Worm (Caenorhabditis elegans) whole organism, L2 larva: ENCODE measurements around the gene T28C6.10.

Source experiments
- F13H6.1 ChIP-seq: sonication (generic microtip); optimal IDR thresholded peaks from 2 replicates; lab custom pipeline; 2016; ENCODE audit warnings: missing genetic modification characterization, missing compliant biosample characterization
- R02D3.7 ChIP-seq: fragments of 150-350 bp; optimal IDR thresholded peaks from 2 replicates; lab custom pipeline; 2014; ENCODE audit warnings: missing biosample characterization, missing genetic modification characterization
- Y55F3AM.14 ChIP-seq: fragments of 200-800 bp; sonication (Bioruptor generic); optimal IDR thresholded peaks from 2 replicates; lab custom pipeline; 2018; ENCODE audit warnings: mild to moderate bottlenecking, missing genetic modification characterization, missing compliant biosample characterization
- ZK546.5 ChIP-seq: sonication (generic microtip); optimal IDR thresholded peaks from 2 replicates; lab custom pipeline; 2017; ENCODE audit warnings: missing biosample characterization, missing genetic modification characterization
- alr-1 ChIP-seq: fragments of 150-350 bp; optimal IDR thresholded peaks from 2 replicates; lab custom pipeline; 2014; ENCODE audit warnings: missing biosample characterization, missing genetic modification characterization
- aly-2 ChIP-seq: fragments of 150-350 bp; optimal IDR thresholded peaks from 2 replicates; lab custom pipeline; 2014; ENCODE audit warnings: missing biosample characterization, missing genetic modification characterization
- ceh-16 ChIP-seq: fragments of 150-350 bp; optimal IDR thresholded peaks from 2 replicates; lab custom pipeline; 2014; ENCODE audit warnings: missing biosample characterization, missing genetic modification characterization
- ceh-82 ChIP-seq: fragments of 150-350 bp; optimal IDR thresholded peaks from 2 replicates; lab custom pipeline; 2014; ENCODE audit warnings: missing biosample characterization, missing genetic modification characterization
- crh-2 ChIP-seq: sonication (generic microtip); optimal IDR thresholded peaks from 2 replicates; lab custom pipeline; 2017; ENCODE audit warnings: missing biosample characterization, missing genetic modification characterization
- dmd-4 ChIP-seq: sonication (generic microtip); optimal IDR thresholded peaks from 2 replicates; lab custom pipeline; 2017; ENCODE audit warnings: missing biosample characterization, missing genetic modification characterization
- elt-1 ChIP-seq: fragments of 150-350 bp; optimal IDR thresholded peaks from 2 replicates; lab custom pipeline; 2014; ENCODE audit warnings: missing biosample characterization, missing genetic modification characterization
- fos-1 ChIP-seq: fragments of 150-350 bp; optimal IDR thresholded peaks from 2 replicates; lab custom pipeline; 2014; ENCODE audit warnings: missing biosample characterization, missing genetic modification characterization
- gmeb-1 ChIP-seq: fragments of 150-350 bp; optimal IDR thresholded peaks from 2 replicates; lab custom pipeline; 2014; ENCODE audit warnings: missing biosample characterization, missing genetic modification characterization
- lin-11 ChIP-seq: fragments of 150-350 bp; sonication (generic microtip); optimal IDR thresholded peaks from 2 replicates; lab custom pipeline; 2014; ENCODE audit warnings: missing biosample characterization, missing genetic modification characterization, inconsistent platforms, mixed read lengths
- lsy-2 ChIP-seq, 2 experiments: fragments of 150-350 bp in 1 of 2; sonication (generic microtip) in 1 of 2; optimal IDR thresholded peaks; 2 replicates each; lab custom pipeline; 2014 to 2017; ENCODE audit warnings: missing biosample characterization in 2 of 2, missing genetic modification characterization in 2 of 2
- mab-5 ChIP-seq: fragments of 150-350 bp; optimal IDR thresholded peaks from 2 replicates; lab custom pipeline; 2014; ENCODE audit warnings: missing biosample characterization, missing genetic modification characterization
- mbf-1 ChIP-seq: sonication (generic microtip); optimal IDR thresholded peaks from 2 replicates; lab custom pipeline; 2017; ENCODE audit warnings: missing biosample characterization, missing genetic modification characterization
- mdl-1 ChIP-seq, 2 experiments: fragments of 150-350 bp in 1 of 2; sonication (generic microtip) in 1 of 2; optimal IDR thresholded peaks; 2 replicates each; lab custom pipeline; 2017; ENCODE audit warnings: missing biosample characterization in 2 of 2, missing genetic modification characterization in 2 of 2
- nhr-10 ChIP-seq: sonication (generic microtip); optimal IDR thresholded peaks from 2 replicates; lab custom pipeline; 2017; ENCODE audit warnings: missing biosample characterization, missing genetic modification characterization
- nhr-11 ChIP-seq: fragments of 150-350 bp; optimal IDR thresholded peaks from 2 replicates; lab custom pipeline; 2014; ENCODE audit warnings: missing biosample characterization, missing genetic modification characterization
- nhr-129 ChIP-seq: fragments of 150-350 bp; optimal IDR thresholded peaks from 2 replicates; lab custom pipeline; 2014; ENCODE audit warnings: missing biosample characterization, missing genetic modification characterization
- nhr-21 ChIP-seq: fragments of 150-350 bp; optimal IDR thresholded peaks from 2 replicates; lab custom pipeline; 2014; ENCODE audit warnings: missing biosample characterization, missing genetic modification characterization
- nhr-23 ChIP-seq: fragments of 150-350 bp; optimal IDR thresholded peaks from 2 replicates; lab custom pipeline; 2014; ENCODE audit warnings: missing biosample characterization, missing genetic modification reagents, missing genetic modification characterization
- nhr-237 ChIP-seq: fragments of 150-350 bp; optimal IDR thresholded peaks from 2 replicates; lab custom pipeline; 2014; ENCODE audit warnings: missing biosample characterization, missing genetic modification characterization
- nhr-25 ChIP-seq: fragments of 150-350 bp; sonication (generic microtip); optimal IDR thresholded peaks from 3 replicates; lab custom pipeline; 2014; ENCODE audit warnings: missing biosample characterization, missing genetic modification characterization
- nhr-6 ChIP-seq: fragments of 150-350 bp; optimal IDR thresholded peaks from 2 replicates; lab custom pipeline; 2014; ENCODE audit warnings: missing biosample characterization, missing genetic modification characterization
- nhr-77 ChIP-seq: fragments of 150-350 bp; optimal IDR thresholded peaks from 2 replicates; lab custom pipeline; 2014; ENCODE audit warnings: missing biosample characterization, missing genetic modification characterization
- peb-1 ChIP-seq: fragments of 150-350 bp; optimal IDR thresholded peaks from 2 replicates; lab custom pipeline; 2014; ENCODE audit warnings: missing biosample characterization, missing genetic modification characterization
- sem-4 ChIP-seq: fragments of 150-350 bp; optimal IDR thresholded peaks from 2 replicates; lab custom pipeline; 2014; ENCODE audit warnings: missing biosample characterization, missing genetic modification reagents, missing genetic modification characterization
- sma-3 ChIP-seq: sonication (generic microtip); optimal IDR thresholded peaks from 2 replicates; lab custom pipeline; 2016; ENCODE audit warnings: missing genetic modification reagents, missing genetic modification characterization, missing compliant biosample characterization
- sma-9 ChIP-seq, 2 experiments: fragments of 150-350 bp in 1 of 2; sonication (generic microtip) in 1 of 2; optimal IDR thresholded peaks; 2 replicates each; lab custom pipeline; 2014 to 2016; ENCODE audit warnings: missing genetic modification characterization in 2 of 2, mild to moderate bottlenecking in 1 of 2, missing biosample characterization in 1 of 2, missing compliant biosample characterization in 1 of 2, missing genetic modification reagents in 1 of 2, moderate library complexity in 1 of 2
- unc-39 ChIP-seq: fragments of 150-350 bp; optimal IDR thresholded peaks from 2 replicates; lab custom pipeline; 2014; ENCODE audit warnings: missing biosample characterization, missing genetic modification characterization
- unc-55 ChIP-seq: fragments of 150-350 bp; sonication (generic microtip); optimal IDR thresholded peaks from 3 replicates; lab custom pipeline; 2014; ENCODE audit warnings: missing biosample characterization, missing genetic modification reagents, missing genetic modification characterization
- unc-62 ChIP-seq: fragments of 150-350 bp; optimal IDR thresholded peaks from 2 replicates; lab custom pipeline; 2014; ENCODE audit warnings: missing biosample characterization, missing genetic modification reagents, missing genetic modification characterization
- ztf-1 ChIP-seq: fragments of 200-800 bp; sonication (Bioruptor generic); conservative IDR thresholded peaks from 2 replicates; pipeline ENCODE4 v1.3.6; 2022; ENCODE audit warnings: missing genetic modification characterization, missing compliant biosample characterization
- ztf-11 ChIP-seq: sonication (generic microtip); optimal IDR thresholded peaks from 2 replicates; lab custom pipeline; 2017; ENCODE audit warnings: missing biosample characterization, missing genetic modification characterization
- ztf-4 ChIP-seq: fragments of 150-350 bp; optimal IDR thresholded peaks from 2 replicates; lab custom pipeline; 2014; ENCODE audit warnings: missing biosample characterization, missing genetic modification characterization

The T28C6.10 gene

DNA sequence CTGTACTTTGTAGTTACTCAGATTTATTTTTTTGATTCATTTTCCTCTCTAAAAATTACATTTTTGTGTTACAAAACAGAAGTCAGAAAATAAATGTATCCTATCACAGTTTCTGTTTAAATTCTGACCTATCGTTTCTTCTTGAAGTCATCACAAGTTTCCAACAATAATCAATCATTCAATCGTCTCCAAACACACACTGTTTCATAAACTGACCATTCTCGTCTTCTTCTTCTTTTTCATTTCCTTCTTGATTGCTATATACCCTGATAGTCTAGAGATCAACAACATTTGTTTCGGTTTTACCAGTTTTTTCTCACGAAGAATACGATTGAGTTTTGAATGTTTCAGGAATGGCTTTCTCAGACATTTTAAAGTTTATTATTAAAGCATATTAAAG, 2.6 kb upstream of the T28C6.10 start:
- TF ChIP-seq aly-2 (tag; lab: Kevin White, UChicago) (no peak), ceh-82 (tag; lab: Kevin White, UChicago) (no peak), crh-2 (tag; lab: Kevin White, UChicago) (no peak), nhr-25 (tag; lab: Kevin White, UChicago) (peak; percentile 29), sem-4 (no peak), alr-1 (no peak), nhr-237 (tag; lab: Kevin White, UChicago) (no peak), gmeb-1 (tag; lab: Kevin White, UChicago) (no peak), sma-3 (peak; percentile 21), dmd-4 (tag; lab: Kevin White, UChicago) (no peak), ztf-11 (tag; lab: Kevin White, UChicago) (no peak), nhr-10 (tag; lab: Kevin White, UChicago) (no peak), sma-9 (GFP tag; optimal IDR thresholded peaks at IDR 0.05; lab: Kevin White, UChicago) (peak; percentile 55), sma-9 (tag; optimal IDR thresholded peaks at IDR 0.05; lab: Kevin White, UChicago) (no peak), unc-39 (tag; lab: Kevin White, UChicago) (no peak), Y55F3AM.14 (GFP tag; lab: Kevin White, UChicago) (no peak), nhr-21 (tag; lab: Kevin White, UChicago) (peak; percentile 23), nhr-11 (tag; lab: Kevin White, UChicago) (no peak), nhr-23 (tag; lab: Kevin White, UChicago) (no peak), mdl-1 (tag; optimal IDR thresholded peaks at IDR 0.05; lab: Kevin White, UChicago) (no peak), unc-55 (GFP tag; lab: Kevin White, UChicago) (no peak), unc-62 (GFP tag; lab: Kevin White, UChicago) (no peak), lin-11 (tag; lab: Kevin White, UChicago) (no peak), nhr-129 (tag; lab: Kevin White, UChicago) (no peak), mbf-1 (tag; lab: Kevin White, UChicago) (no peak), peb-1 (no peak)

DNA sequence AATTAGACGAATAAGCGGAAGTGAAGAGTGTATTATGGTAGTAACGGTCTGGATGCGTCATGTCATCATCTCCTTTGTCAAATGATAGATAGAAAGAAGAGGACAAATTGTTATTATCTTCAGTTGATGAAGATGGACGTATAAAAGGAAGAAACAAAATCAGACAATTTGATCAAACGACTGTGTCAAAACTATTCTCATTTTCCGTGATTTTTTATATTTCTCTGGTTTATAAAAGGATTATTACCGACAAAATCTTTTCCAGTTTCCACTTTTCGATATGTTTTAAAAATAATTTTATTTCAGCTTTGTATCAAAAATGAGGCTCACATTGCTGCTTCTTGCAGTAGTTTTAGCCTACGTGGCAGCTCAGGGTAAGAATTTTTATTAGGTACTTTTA, 1.7 kb upstream of the T28C6.10 start, which contains the start of gene grsp-2:
Gene grsp-2 (plus strand): TSS at position 301 of the 400 bp plus-strand sequence.
- TF ChIP-seq ztf-1 (GFP tag; lab: Robert Waterston, UW) (no peak), sma-3 (peak; percentile 35), mdl-1 (tag; optimal IDR thresholded peaks at IDR 0.05; lab: Kevin White, UChicago) (no peak), R02D3.7 (no peak)

DNA sequence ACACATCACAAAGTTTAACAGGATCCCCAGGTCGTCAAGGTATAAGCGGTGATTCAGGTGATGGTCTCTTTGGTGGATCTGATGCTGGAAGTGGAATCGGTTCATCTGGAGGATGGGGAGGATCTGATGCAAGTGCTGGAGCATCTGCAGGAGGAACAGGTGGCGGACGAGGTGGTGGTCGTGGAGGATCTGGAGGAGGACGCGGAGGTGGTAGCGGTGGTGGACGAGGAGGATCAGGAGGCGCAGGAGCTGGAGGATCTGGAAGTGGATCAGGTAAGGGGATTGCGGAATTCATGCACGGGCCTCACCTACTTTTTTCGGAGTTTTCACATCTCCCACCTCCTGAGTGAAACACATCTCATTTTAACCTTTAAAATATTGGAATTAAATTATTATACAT, 1.1 kb upstream of the T28C6.10 start:
- TF ChIP-seq crh-2 (tag; lab: Kevin White, UChicago) (no peak), mdl-1 (tag; optimal IDR thresholded peaks at IDR 0.05; lab: Kevin White, UChicago) (no peak), fos-1 (tag; lab: Kevin White, UChicago) (no peak)

DNA sequence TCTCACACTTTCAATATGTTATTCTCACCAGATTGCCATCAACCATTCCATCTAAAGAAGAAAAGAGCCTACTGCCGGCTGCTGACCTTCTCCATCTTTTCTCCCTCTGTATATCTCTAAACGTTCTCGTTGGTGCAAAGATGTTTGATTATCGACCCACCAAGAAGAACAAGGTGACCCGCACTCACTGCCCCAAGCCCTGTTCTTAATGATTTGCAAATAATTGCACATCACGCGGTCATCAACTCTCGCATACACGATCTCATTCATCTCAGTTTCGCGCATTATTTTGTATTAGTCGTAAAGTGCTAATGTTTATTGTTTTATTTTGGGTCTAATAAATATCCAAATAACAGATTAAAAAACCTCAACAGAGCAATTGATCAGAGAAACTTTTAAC, 1.7 kb downstream of the T28C6.10 start:
- peak; percentile 12 for TF ChIP-seq nhr-25 (tag; lab: Kevin White, UChicago)
- no peak for TF ChIP-seq ztf-4 (tag; lab: Kevin White, UChicago)
- TF ChIP-seq, all 48 proteins: peak for 1

DNA sequence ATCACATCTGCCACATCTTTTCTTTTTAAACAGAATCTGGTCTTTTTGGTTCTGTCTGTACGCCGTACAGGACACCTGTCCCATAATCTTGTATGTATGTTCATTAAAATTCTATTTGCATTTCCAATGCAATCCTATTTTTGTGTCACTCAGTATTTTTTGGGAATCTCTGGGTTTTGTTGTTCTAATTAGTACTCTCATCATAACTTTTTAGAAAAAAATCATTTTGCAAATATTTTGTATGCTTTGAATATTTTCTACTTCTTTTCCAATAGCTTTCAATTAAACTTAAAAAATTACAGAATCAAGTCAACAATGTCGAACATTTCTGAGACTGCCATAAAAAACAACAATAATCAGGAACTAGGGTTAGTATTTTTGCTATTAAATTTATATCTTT, 2.3 kb downstream of the T28C6.10 start, which contains the start of gene T28C6.3:
Gene T28C6.3 (plus strand): TSS at position 301 of the 400 bp plus-strand sequence.
- no peak for TF ChIP-seq nhr-77 (tag; lab: Kevin White, UChicago)
- no peak for TF ChIP-seq mab-5 (tag; lab: Kevin White, UChicago)
- TF ChIP-seq F13H6.1: no peak
- no peak for TF ChIP-seq ztf-1 (GFP tag; lab: Robert Waterston, UW)
- TF ChIP-seq nhr-6 (tag; lab: Kevin White, UChicago): no peak
- TF ChIP-seq ZK546.5 (tag; lab: Kevin White, UChicago): no peak
- no peak for TF ChIP-seq aly-2 (tag; lab: Kevin White, UChicago)
- TF ChIP-seq nhr-21 (tag; lab: Kevin White, UChicago): no peak
- no peak for TF ChIP-seq ceh-82 (tag; lab: Kevin White, UChicago)
- no peak for TF ChIP-seq dmd-4 (tag; lab: Kevin White, UChicago)
- TF ChIP-seq nhr-23 (tag; lab: Kevin White, UChicago): no peak
- no peak for TF ChIP-seq unc-62 (GFP tag; lab: Kevin White, UChicago)
- TF ChIP-seq ceh-16 (tag; lab: Kevin White, UChicago): no peak
- TF ChIP-seq lsy-2 (tag; optimal IDR thresholded peaks at IDR 0.05; lab: Kevin White, UChicago): no peak
- no peak for TF ChIP-seq peb-1
- TF ChIP-seq elt-1: no peak
- TF ChIP-seq ztf-11 (tag; lab: Kevin White, UChicago): no peak
- no peak for TF ChIP-seq nhr-25 (tag; lab: Kevin White, UChicago)
